Fruit fly (Drosophila melanogaster) whole organism, embryonic: ENCODE results near the gene Dop1R2.

ENCODE experiments used
- BtbVII ChIP-seq: fragments of 200-800 bp; sonication (Bioruptor generic); optimal IDR thresholded peaks from 3 replicates; lab custom pipeline; 2017; ENCODE audit warnings: missing biosample characterization, mild to moderate bottlenecking, missing genetic modification characterization
- CG1024 ChIP-seq: fragments of 200-800 bp; sonication (Bioruptor generic); IDR thresholded peaks from 2 replicates; pipeline ENCODE4 v1.3.6; 2022; ENCODE audit warnings: missing biosample characterization, missing genetic modification characterization
- CG10366 ChIP-seq: fragments of 200-800 bp; sonication (Bioruptor generic); IDR thresholded peaks from 2 replicates; pipeline ENCODE4 v1.3.6; 2022; ENCODE audit warnings: missing biosample characterization, missing genetic modification characterization
- CG11085 ChIP-seq: fragments of 200-800 bp; sonication (Bioruptor generic); IDR thresholded peaks from 2 replicates; pipeline ENCODE4 v1.3.6; 2022; ENCODE audit warnings: missing biosample characterization, missing genetic modification characterization
- CG11093 ChIP-seq: fragments of 200-800 bp; sonication (Bioruptor generic); IDR thresholded peaks from 3 replicates; pipeline ENCODE4 v1.3.6; 2022; ENCODE audit warnings: missing biosample characterization, missing genetic modification characterization
- CG13624 ChIP-seq: fragments of 200-800 bp; sonication (Bioruptor generic); optimal IDR thresholded peaks from 2 replicates; lab custom pipeline; 2016; ENCODE audit warnings: missing biosample characterization, missing genetic modification characterization
- CG1603 ChIP-seq: fragments of 200-800 bp; sonication (Bioruptor generic); optimal IDR thresholded peaks from 2 replicates; lab custom pipeline; 2019; ENCODE audit warnings: missing biosample characterization, mild to moderate bottlenecking, missing genetic modification characterization, moderate library complexity
- CG17186 ChIP-seq: fragments of 200-800 bp; sonication (Bioruptor generic); optimal IDR thresholded peaks from 3 replicates; lab custom pipeline; 2017; ENCODE audit warnings: missing biosample characterization, missing genetic modification reagents, missing genetic modification characterization
- CG17361 ChIP-seq: fragments of 200-800 bp; sonication (Bioruptor generic); IDR thresholded peaks from 3 replicates; pipeline ENCODE4 v1.3.6; 2022; ENCODE audit warnings: missing biosample characterization, missing genetic modification characterization
- CG17385 ChIP-seq: fragments of 200-800 bp; sonication (Bioruptor generic); optimal IDR thresholded peaks from 3 replicates; lab custom pipeline; 2018; ENCODE audit warnings: missing biosample characterization, mild to moderate bottlenecking, missing genetic modification characterization
- CG18476 ChIP-seq: fragments of 200-800 bp; sonication (Bioruptor generic); optimal IDR thresholded peaks from 2 replicates; lab custom pipeline; 2016; ENCODE audit warnings: missing biosample characterization, mild to moderate bottlenecking, missing genetic modification characterization
- CG18599 ChIP-seq: fragments of 200-800 bp; sonication (Bioruptor generic); optimal IDR thresholded peaks from 3 replicates; lab custom pipeline; 2017; ENCODE audit warnings: missing biosample characterization, missing genetic modification characterization, mild to moderate bottlenecking, moderate library complexity, missing genetic modification reagents
- CG18619 ChIP-seq: fragments of 200-800 bp; sonication (Bioruptor generic); optimal IDR thresholded peaks from 3 replicates; lab custom pipeline; 2017; ENCODE audit warnings: missing biosample characterization, mild to moderate bottlenecking, missing genetic modification characterization
- CG2199 ChIP-seq: fragments of 200-800 bp; sonication (Bioruptor generic); IDR thresholded peaks from 3 replicates; pipeline ENCODE4 v1.3.6; 2022; ENCODE audit warnings: missing biosample characterization, missing genetic modification characterization
- CG3065 ChIP-seq: fragments of 200-800 bp; sonication (Bioruptor generic); optimal IDR thresholded peaks from 2 replicates; lab custom pipeline; 2016; ENCODE audit warnings: missing biosample characterization, missing genetic modification characterization
- CG3281 ChIP-seq: fragments of 200-800 bp; sonication (Bioruptor generic); optimal IDR thresholded peaks from 3 replicates; lab custom pipeline; 2017; ENCODE audit warnings: missing biosample characterization, mild to moderate bottlenecking, missing genetic modification characterization
- CG3847 ChIP-seq: fragments of 200-800 bp; sonication (Bioruptor generic); IDR thresholded peaks from 2 replicates; pipeline ENCODE4 v1.3.6; 2022; ENCODE audit warnings: missing biosample characterization, missing genetic modification characterization
- CG4404 ChIP-seq: fragments of 200-800 bp; sonication (Bioruptor generic); IDR thresholded peaks from 2 replicates; pipeline ENCODE4 v1.3.6; 2022; ENCODE audit warnings: missing biosample characterization, missing genetic modification characterization
- CG7372 ChIP-seq: fragments of 200-800 bp; sonication (Bioruptor generic); IDR thresholded peaks from 2 replicates; pipeline ENCODE4 v1.3.6; 2022; ENCODE audit warnings: missing biosample characterization, missing genetic modification characterization
- CG7839 ChIP-seq: fragments of 200-800 bp; sonication (Bioruptor generic); optimal IDR thresholded peaks from 3 replicates; lab custom pipeline; 2018; ENCODE audit warnings: missing biosample characterization, mild to moderate bottlenecking, missing genetic modification characterization, moderate library complexity
- Dek ChIP-seq: fragments of 200-800 bp; sonication (Bioruptor generic); optimal IDR thresholded peaks from 3 replicates; lab custom pipeline; 2019; ENCODE audit warnings: missing biosample characterization, mild to moderate bottlenecking, missing genetic modification characterization, moderate library complexity
- Dref ChIP-seq: fragments of 200-800 bp; sonication (Bioruptor generic); IDR thresholded peaks from 2 replicates; pipeline ENCODE4 v1.3.6; 2022; ENCODE audit warnings: missing biosample characterization, missing genetic modification characterization
- Drgx ChIP-seq: fragments of 200-800 bp; sonication (Bioruptor generic); IDR thresholded peaks from 2 replicates; pipeline ENCODE4 v1.3.6; 2022; ENCODE audit warnings: missing biosample characterization, missing genetic modification characterization
- Hr3 ChIP-seq: fragments of 200-800 bp; sonication (Bioruptor generic); optimal IDR thresholded peaks from 3 replicates; lab custom pipeline; 2016; ENCODE audit warnings: missing biosample characterization, missing genetic modification characterization
- Lhr ChIP-seq: fragments of 200-800 bp; sonication (Bioruptor generic); optimal IDR thresholded peaks from 3 replicates; lab custom pipeline; 2017; ENCODE audit warnings: mild to moderate bottlenecking, missing biosample characterization, missing genetic modification reagents, missing genetic modification characterization
- Max ChIP-seq: fragments of 200-800 bp; sonication (Bioruptor generic); optimal IDR thresholded peaks from 2 replicates; lab custom pipeline; 2016; ENCODE audit warnings: missing biosample characterization, mild to moderate bottlenecking, missing genetic modification characterization
- Poxn ChIP-seq: fragments of 200-800 bp; sonication (Bioruptor generic); IDR thresholded peaks from 2 replicates; pipeline ENCODE4 v1.3.6; 2022; ENCODE audit warnings: missing biosample characterization, missing genetic modification characterization
- Rx ChIP-seq: fragments of 200-800 bp; sonication (Bioruptor generic); IDR thresholded peaks from 2 replicates; pipeline ENCODE4 v1.3.6; 2022; ENCODE audit warnings: missing biosample characterization, missing genetic modification characterization
- Six4 ChIP-seq: fragments of 200-800 bp; sonication (Bioruptor generic); optimal IDR thresholded peaks from 2 replicates; lab custom pipeline; 2016; ENCODE audit warnings: missing biosample characterization, missing genetic modification characterization
- bsh ChIP-seq, 2 experiments: fragments of 200-800 bp; sonication (Bioruptor generic); optimal IDR thresholded peaks; 2 replicates each; lab custom pipeline; 2017 to 2018; ENCODE audit warnings: mild to moderate bottlenecking in 2 of 2, missing biosample characterization in 2 of 2, missing genetic modification characterization in 2 of 2, moderate library complexity in 1 of 2
- cwo ChIP-seq: fragments of 200-800 bp; sonication (Bioruptor generic); optimal IDR thresholded peaks from 3 replicates; lab custom pipeline; 2017; ENCODE audit warnings: missing biosample characterization, missing genetic modification characterization, mild to moderate bottlenecking, moderate library complexity, missing genetic modification reagents
- dati ChIP-seq: fragments of 200-800 bp; sonication (Bioruptor generic); IDR thresholded peaks from 2 replicates; pipeline ENCODE4 v1.3.6; 2022; ENCODE audit warnings: missing biosample characterization, missing genetic modification characterization
- eve ChIP-seq, 2 experiments: fragments of >200 bp; optimal IDR thresholded peaks; 2 replicates each; lab custom pipeline; 2017; ENCODE audit warnings: missing biosample characterization in 2 of 2, missing genetic modification characterization in 2 of 2
- exex ChIP-seq: fragments of 200-800 bp; sonication (Bioruptor generic); optimal IDR thresholded peaks from 4 replicates; lab custom pipeline; 2018; ENCODE audit warnings: missing biosample characterization, mild to moderate bottlenecking, missing genetic modification characterization, moderate library complexity
- fd3F ChIP-seq: fragments of 200-800 bp; sonication (Bioruptor generic); optimal IDR thresholded peaks from 2 replicates; lab custom pipeline; 2018; ENCODE audit warnings: missing biosample characterization, mild to moderate bottlenecking, missing genetic modification characterization, moderate library complexity
- fd96Cb ChIP-seq: fragments of 200-800 bp; sonication (Bioruptor generic); optimal IDR thresholded peaks from 2 replicates; lab custom pipeline; 2018; ENCODE audit warnings: missing biosample characterization, mild to moderate bottlenecking, missing genetic modification characterization, moderate library complexity
- fu2 ChIP-seq: fragments of 200-800 bp; sonication (Bioruptor generic); optimal IDR thresholded peaks from 2 replicates; lab custom pipeline; 2016; ENCODE audit warnings: missing biosample characterization, missing genetic modification characterization
- grau ChIP-seq: fragments of 200-800 bp; optimal IDR thresholded peaks from 3 replicates; lab custom pipeline; 2019; ENCODE audit warnings: missing biosample characterization, mild to moderate bottlenecking, missing genetic modification characterization, moderate library complexity
- ham ChIP-seq: fragments of 200-800 bp; sonication (Bioruptor generic); IDR thresholded peaks from 2 replicates; pipeline ENCODE4 v1.3.6; 2022; ENCODE audit warnings: missing biosample characterization, missing genetic modification characterization
- hb ChIP-seq: fragments of 200-800 bp; sonication (Bioruptor generic); IDR thresholded peaks from 3 replicates; pipeline ENCODE4 v1.3.6; 2022; ENCODE audit warnings: missing biosample characterization, missing genetic modification characterization; ENCODE audit not compliant: partially characterized antibody
- lilli ChIP-seq: fragments of 200-800 bp; sonication (Bioruptor generic); optimal IDR thresholded peaks from 3 replicates; lab custom pipeline; 2016; ENCODE audit warnings: missing biosample characterization, missing genetic modification characterization
- lov ChIP-seq, 2 experiments: fragments of 200-800 bp in 1 of 2; fragments of >200 bp in 1 of 2; sonication (Bioruptor generic) in 1 of 2; IDR thresholded peaks in 1 of 2; optimal IDR thresholded peaks in 1 of 2; 2 replicates in 1 of 2; 3 replicates in 1 of 2; pipeline versions ENCODE4 v1.3.6 to Lab custom; 2017 to 2022; ENCODE audit warnings: missing biosample characterization in 1 of 2, missing genetic modification characterization in 1 of 2
- pan ChIP-seq, 4 experiments: fragments of >200 bp in 3 of 4; fragments of 200-800 bp in 1 of 4; sonication (Bioruptor generic) in 1 of 4; optimal IDR thresholded peaks in 3 of 4; IDR thresholded peaks in 1 of 4; 2 replicates each; pipeline versions ENCODE4 v1.3.6 to Lab custom; 2017 to 2022; ENCODE audit warnings: missing biosample characterization in 2 of 4, missing genetic modification characterization in 2 of 4, mixed read lengths in 1 of 4
- peb ChIP-seq: fragments of 200-800 bp; sonication (Bioruptor generic); IDR thresholded peaks from 2 replicates; pipeline ENCODE4 v1.3.6; 2022; ENCODE audit warnings: missing biosample characterization, missing genetic modification characterization
- slbo ChIP-seq: fragments of 200-800 bp; sonication (Bioruptor generic); IDR thresholded peaks from 2 replicates; pipeline ENCODE4 v1.3.6; 2022; ENCODE audit warnings: missing biosample characterization, missing genetic modification characterization
- sna ChIP-seq: fragments of 200-800 bp; sonication (Bioruptor generic); IDR thresholded peaks from 2 replicates; pipeline ENCODE4 v1.3.6; 2022; ENCODE audit warnings: missing biosample characterization, missing genetic modification characterization; ENCODE audit not compliant: partially characterized antibody
- tio ChIP-seq: fragments of 200-800 bp; sonication (Bioruptor generic); optimal IDR thresholded peaks from 2 replicates; lab custom pipeline; 2017; ENCODE audit warnings: missing biosample characterization, missing genetic modification characterization, inconsistent platforms
- vnd ChIP-seq: fragments of 200-800 bp; sonication (Bioruptor generic); IDR thresholded peaks from 3 replicates; pipeline ENCODE4 v1.3.6; 2022; ENCODE audit warnings: missing biosample characterization, missing genetic modification characterization; ENCODE audit not compliant: partially characterized antibody
- wor ChIP-seq: fragments of 200-800 bp; sonication (Bioruptor generic); IDR thresholded peaks from 2 replicates; pipeline ENCODE4 v1.3.6; 2022; ENCODE audit warnings: missing biosample characterization, missing genetic modification characterization

Gene Dop1R2

dm6 chr3R:29625883-29626282, 33.9 kb downstream of the Dop1R2 start (continued):
- TF ChIP-seq Max = no peak
- no peak for TF ChIP-seq Drgx
- TF ChIP-seq CG17385 (GFP tag; lab: Kevin White, UChicago) = peak; percentile 12
- TF ChIP-seq hb (GFP tag; lab: Robert Waterston, UW) = no peak
- TF ChIP-seq Hr3 (GFP tag; lab: Kevin White, UChicago) = no peak
- TF ChIP-seq Dek (tag; lab: Kevin White, UChicago) = peak; percentile 15
- TF ChIP-seq vnd = no peak
- TF ChIP-seq tio = peak; percentile 18
- no peak for TF ChIP-seq CG3065 (GFP tag; lab: Kevin White, UChicago)
- 0 out of 2 replicates have a peak, but pooled peaks have one; percentile 13 for TF ChIP-seq Rx (GFP tag; lab: Robert Waterston, UW)
- TF ChIP-seq CG7372 = 0 out of 2 replicates have a peak, but pooled peaks have one; percentile 6
- TF ChIP-seq fd3F (GFP tag; lab: Kevin White, UChicago) = peak; percentile 10
- TF ChIP-seq CG11085 = no peak
- TF ChIP-seq wor (GFP tag; lab: Robert Waterston, UW) = no peak
- peak; percentile 14 for TF ChIP-seq fd96Cb (tag; lab: Kevin White, UChicago)
- TF ChIP-seq CG7839 (tag; lab: Kevin White, UChicago) = peak; percentile 64
- peak; percentile 32 for TF ChIP-seq CG3281 (GFP tag; lab: Kevin White, UChicago)
- TF ChIP-seq peb (GFP tag; lab: Robert Waterston, UW) = no peak
- TF ChIP-seq slbo (GFP tag; lab: Robert Waterston, UW) = peak; percentile 48; the same call in 1 of the 2 replicates
- no peak for TF ChIP-seq eve (GFP tag; optimal IDR thresholded peaks at IDR 0.05; lab: Kevin White, UChicago)
- TF ChIP-seq cwo = peak; percentile 14
- TF ChIP-seq CG3847 (GFP tag; lab: Robert Waterston, UW) = 0 out of 2 replicates have a peak, but pooled peaks have one; percentile 10
- no peak for TF ChIP-seq CG17186 (GFP tag; lab: Kevin White, UChicago)
- no peak; the same call in 1 of the 2 replicates for TF ChIP-seq CG4404
- TF ChIP-seq sna (GFP tag; lab: Robert Waterston, UW) = no peak
- peak; percentile 50 for TF ChIP-seq CG1603
- TF ChIP-seq exex (tag; lab: Kevin White, UChicago) = no peak
- TF ChIP-seq dati (GFP tag; lab: Robert Waterston, UW) = no peak
- peak in 1 of 2 experiments; percentile 44 for TF ChIP-seq bsh (GFP tag; optimal IDR thresholded peaks at IDR 0.05; lab: Kevin White, UChicago)
- TF ChIP-seq CG17361 = peak; percentile 35; the same call in 1 of the 3 replicates
- 0 out of 2 replicates have a peak, but pooled peaks have one; percentile 10 for TF ChIP-seq CG1024
- TF ChIP-seq pan (optimal IDR thresholded peaks at IDR 0.05; lab: Kevin White, UChicago) = no peak
- peak in 1 of 2 experiments; percentile 49 for TF ChIP-seq pan (GFP tag; optimal IDR thresholded peaks at IDR 0.05 in 1 of 2, IDR thresholded peaks at IDR 0.05 in 1 of 2)
- 0 out of 2 replicates have a peak, but pooled peaks have one; percentile 13 for TF ChIP-seq CG10366 (GFP tag; lab: Robert Waterston, UW)
- TF ChIP-seq lilli (GFP tag; lab: Kevin White, UChicago) = peak; percentile 33
- TF ChIP-seq grau (tag; lab: Kevin White, UChicago) = peak; percentile 45
- TF ChIP-seq ham (GFP tag; lab: Robert Waterston, UW) = 0 out of 2 replicates have a peak, but pooled peaks have one; percentile 32
- TF ChIP-seq Lhr (GFP tag; lab: Kevin White, UChicago) = no peak
- TF ChIP-seq lov (optimal IDR thresholded peaks at IDR 0.05; lab: Kevin White, UChicago) = no peak
- TF ChIP-seq lov (GFP tag; IDR thresholded peaks at IDR 0.05; lab: Robert Waterston, UW) = 0 out of 3 replicates have a peak, but pooled peaks have one; percentile 19
- TF ChIP-seq CG2199 = no peak
- peak; percentile 26 for TF ChIP-seq BtbVII (GFP tag; lab: Kevin White, UChicago)
- TF ChIP-seq Six4 = no peak
- TF ChIP-seq Poxn = no peak
- TF ChIP-seq CG13624 = peak; percentile 18
- TF ChIP-seq CG11093 = no peak
- peak; percentile 7 for TF ChIP-seq CG18619 (GFP tag; lab: Kevin White, UChicago)
- TF ChIP-seq fu2 (GFP tag; lab: Kevin White, UChicago) = no peak
- no peak for TF ChIP-seq CG18476 (GFP tag; lab: Kevin White, UChicago)
- TF ChIP-seq CG18599 (GFP tag; lab: Kevin White, UChicago) = peak; percentile 76
- no peak for TF ChIP-seq Dref
